Worm (Caenorhabditis elegans) whole organism, L4 larva: ENCODE results near the gene oma-2.

Source experiments
- D1046.2 ChIP-seq: fragments of 200-800 bp; sonication (Bioruptor generic); IDR thresholded peaks from 2 replicates; pipeline ENCODE4 v1.3.6; 2022; ENCODE audit warnings: missing genetic modification characterization, missing compliant biosample characterization
- F10B5.3 ChIP-seq: sonication (generic microtip); optimal IDR thresholded peaks from 2 replicates; lab custom pipeline; 2016; ENCODE audit warnings: mild to moderate bottlenecking, missing genetic modification characterization, missing compliant biosample characterization
- F26F4.8 ChIP-seq: fragments of 200-800 bp; sonication (Bioruptor generic); conservative IDR thresholded peaks from 2 replicates; pipeline ENCODE4 v1.3.6; 2022; ENCODE audit warnings: missing genetic modification characterization, missing compliant biosample characterization
- F49E8.2 ChIP-seq: sonication (generic microtip); optimal IDR thresholded peaks from 2 replicates; lab custom pipeline; 2016; ENCODE audit warnings: missing compliant biosample characterization, mild to moderate bottlenecking, missing genetic modification characterization, borderline replicate concordance
- T20F7.1 ChIP-seq: fragments of 200-800 bp; sonication (Bioruptor generic); optimal IDR thresholded peaks from 2 replicates; lab custom pipeline; 2018; ENCODE audit warnings: mild to moderate bottlenecking, missing genetic modification characterization, missing compliant biosample characterization
- T26A8.4 ChIP-seq: fragments of 200-800 bp; sonication (Bioruptor generic); IDR thresholded peaks from 2 replicates; pipeline ENCODE4 v1.3.6; 2022; ENCODE audit warnings: missing genetic modification characterization, missing compliant biosample characterization
- Y75B8A.6 ChIP-seq: fragments of 200-800 bp; sonication (Bioruptor generic); IDR thresholded peaks from 2 replicates; pipeline ENCODE4 v1.3.6; 2022; ENCODE audit warnings: missing genetic modification reagents, missing genetic modification characterization, missing compliant biosample characterization
- aha-1 ChIP-seq: fragments of 150-350 bp; peaks from one replicate; lab custom pipeline; 2014; ENCODE audit warnings: missing biosample characterization, missing genetic modification characterization
- ama-1 ChIP-seq: fragments of 150-350 bp; optimal IDR thresholded peaks from 2 replicates; lab custom pipeline; 2014; ENCODE audit warnings: inconsistent platforms, mixed read lengths
- attf-4 ChIP-seq: sonication (generic microtip); optimal IDR thresholded peaks from 3 replicates; lab custom pipeline; 2017; ENCODE audit warnings: missing biosample characterization, missing genetic modification characterization
- ceh-32 ChIP-seq: sonication (generic microtip); optimal IDR thresholded peaks from 2 replicates; lab custom pipeline; 2016; ENCODE audit warnings: mild to moderate bottlenecking, missing genetic modification characterization, missing compliant biosample characterization; ENCODE audit not compliant: poor library complexity
- ceh-82 ChIP-seq: sonication (generic microtip); optimal IDR thresholded peaks from 2 replicates; lab custom pipeline; 2017; ENCODE audit warnings: missing biosample characterization, missing genetic modification characterization
- daf-16 ChIP-seq, 3 experiments: sonication (generic microtip); optimal IDR thresholded peaks; 2 replicates each; lab custom pipeline; 2016 to 2017; ENCODE audit warnings: missing genetic modification characterization in 3 of 3, missing genetic modification reagents in 3 of 3, mild to moderate bottlenecking in 2 of 3, missing compliant biosample characterization in 2 of 3, missing biosample characterization in 1 of 3, moderate library complexity in 1 of 3
- duxl-1 ChIP-seq: sonication (generic microtip); optimal IDR thresholded peaks from 2 replicates; lab custom pipeline; 2016; ENCODE audit warnings: mild to moderate bottlenecking, missing genetic modification characterization, moderate library complexity, missing compliant biosample characterization; ENCODE audit not compliant: poor library complexity
- dve-1 ChIP-seq: sonication (generic microtip); optimal IDR thresholded peaks from 2 replicates; lab custom pipeline; 2017; ENCODE audit warnings: antibody characterized with exemption, mild to moderate bottlenecking, missing genetic modification characterization, missing compliant biosample characterization; ENCODE audit not compliant: insufficient read depth
- fkh-10 ChIP-seq: fragments of 150-350 bp; optimal IDR thresholded peaks from 2 replicates; lab custom pipeline; 2014; ENCODE audit warnings: missing biosample characterization, missing genetic modification reagents, missing genetic modification characterization
- hif-1 ChIP-seq, 2 experiments: sonication (generic microtip); optimal IDR thresholded peaks; 2 replicates each; lab custom pipeline; 2016 to 2017; ENCODE audit warnings: missing compliant biosample characterization in 2 of 2, missing genetic modification characterization in 2 of 2, missing genetic modification reagents in 2 of 2, missing genotype in 2 of 2, mild to moderate bottlenecking in 1 of 2
- hlh-30 ChIP-seq: sonication (generic microtip); optimal IDR thresholded peaks from 2 replicates; lab custom pipeline; 2017; ENCODE audit warnings: antibody characterized with exemption, mild to moderate bottlenecking, missing genetic modification characterization, missing compliant biosample characterization; ENCODE audit not compliant: insufficient read depth
- lin-1 ChIP-seq: fragments of 200-800 bp; sonication (Bioruptor generic); IDR thresholded peaks from 2 replicates; pipeline ENCODE4 v1.3.6; 2022; ENCODE audit warnings: missing genetic modification reagents, missing genetic modification characterization, missing compliant biosample characterization
- lin-38 ChIP-seq: fragments of 200-800 bp; sonication (Bioruptor generic); IDR thresholded peaks from 2 replicates; pipeline ENCODE4 v1.3.6; 2022; ENCODE audit warnings: missing genetic modification reagents, missing genetic modification characterization, missing compliant biosample characterization
- lin-39 ChIP-seq: fragments of 150-350 bp; optimal IDR thresholded peaks from 2 replicates; lab custom pipeline; 2014; ENCODE audit warnings: missing biosample characterization, missing genetic modification reagents, missing genetic modification characterization
- mdl-1 ChIP-seq, 2 experiments: fragments of 150-350 bp in 1 of 2; sonication (generic microtip) in 1 of 2; optimal IDR thresholded peaks; 2 replicates each; lab custom pipeline; 2014 to 2017; ENCODE audit warnings: missing biosample characterization in 2 of 2, missing genetic modification characterization in 2 of 2
- mep-1 ChIP-seq: fragments of 150-350 bp; sonication (generic microtip); optimal IDR thresholded peaks from 3 replicates; lab custom pipeline; 2014; ENCODE audit warnings: missing biosample characterization, missing genetic modification characterization
- mes-2 ChIP-seq: sonication (generic microtip); optimal IDR thresholded peaks from 2 replicates; lab custom pipeline; 2016; ENCODE audit warnings: missing genotype, mild to moderate bottlenecking, missing genetic modification characterization, missing compliant biosample characterization; ENCODE audit not compliant: poor library complexity, severe bottlenecking
- nhr-102 ChIP-seq: sonication (generic microtip); optimal IDR thresholded peaks from 2 replicates; lab custom pipeline; 2016; ENCODE audit warnings: mild to moderate bottlenecking, missing genetic modification characterization, moderate library complexity, missing compliant biosample characterization
- nhr-25 ChIP-seq: sonication (generic microtip); optimal IDR thresholded peaks from 2 replicates; lab custom pipeline; 2017; ENCODE audit warnings: missing genetic modification characterization, mild to moderate bottlenecking, missing compliant biosample characterization, antibody characterized with exemption, moderate library complexity, borderline replicate concordance; ENCODE audit not compliant: insufficient read depth
- nhr-42 ChIP-seq: fragments of 200-800 bp; sonication (Bioruptor generic); IDR thresholded peaks from 2 replicates; pipeline ENCODE4 v1.3.6; 2022; ENCODE audit warnings: missing genetic modification characterization, missing compliant biosample characterization
- nhr-77 ChIP-seq: fragments of 150-350 bp; optimal IDR thresholded peaks from 2 replicates; lab custom pipeline; 2014; ENCODE audit warnings: missing biosample characterization, missing genetic modification characterization
- pha-4 ChIP-seq, 2 experiments: fragments of 150-350 bp in 1 of 2; fragments of 200-800 bp in 1 of 2; sonication (Bioruptor generic) in 1 of 2; IDR thresholded peaks in 1 of 2; optimal IDR thresholded peaks in 1 of 2; 2 replicates each; pipeline versions ENCODE4 v1.3.6 to Lab custom; 2014 to 2022; ENCODE audit warnings: missing genetic modification characterization in 2 of 2, missing genetic modification reagents in 2 of 2, missing biosample characterization in 1 of 2, missing compliant biosample characterization in 1 of 2
- php-3 ChIP-seq: fragments of 200-800 bp; sonication (Bioruptor generic); IDR thresholded peaks from 2 replicates; pipeline ENCODE4 v1.3.6; 2022; ENCODE audit warnings: missing genetic modification reagents, missing genetic modification characterization, missing compliant biosample characterization
- rbr-2 ChIP-seq: sonication (generic microtip); optimal IDR thresholded peaks from 2 replicates; lab custom pipeline; 2016; ENCODE audit warnings: missing genotype, missing genetic modification characterization, missing compliant biosample characterization
- saeg-2 ChIP-seq: fragments of 200-800 bp; sonication (Bioruptor generic); IDR thresholded peaks from 2 replicates; pipeline ENCODE4 v1.3.6; 2022; ENCODE audit warnings: missing genetic modification reagents, missing genetic modification characterization, missing compliant biosample characterization
- set-16 ChIP-seq: fragments of 200-800 bp; sonication (Bioruptor generic); IDR thresholded peaks from 2 replicates; pipeline ENCODE4 v1.3.6; 2022; ENCODE audit warnings: missing genetic modification reagents, missing genetic modification characterization, missing compliant biosample characterization
- skn-1 ChIP-seq: fragments of 150-350 bp; optimal IDR thresholded peaks from 2 replicates; lab custom pipeline; 2014; ENCODE audit warnings: missing biosample characterization, missing genetic modification characterization
- spr-1 ChIP-seq: sonication (generic microtip); optimal IDR thresholded peaks from 2 replicates; lab custom pipeline; 2016; ENCODE audit warnings: mild to moderate bottlenecking, missing genetic modification characterization, missing compliant biosample characterization
- tag-97 ChIP-seq: fragments of 200-800 bp; sonication (Bioruptor generic); IDR thresholded peaks from 2 replicates; pipeline ENCODE4 v1.3.6; 2022; ENCODE audit warnings: missing genetic modification characterization, missing compliant biosample characterization
- tra-1 ChIP-seq: fragments of 200-800 bp; sonication (Bioruptor generic); IDR thresholded peaks from 2 replicates; pipeline ENCODE4 v1.3.6; 2022; ENCODE audit warnings: missing genetic modification reagents, missing genetic modification characterization, missing compliant biosample characterization
- unc-130 ChIP-seq: sonication (generic microtip); optimal IDR thresholded peaks from 2 replicates; lab custom pipeline; 2016; ENCODE audit warnings: missing genetic modification reagents, missing genetic modification characterization, missing compliant biosample characterization
- unc-39 ChIP-seq: sonication (generic microtip); optimal IDR thresholded peaks from 2 replicates; lab custom pipeline; 2017; ENCODE audit warnings: missing biosample characterization, missing genetic modification characterization
- unc-62 ChIP-seq, 3 experiments: fragments of 150-350 bp in 1 of 3; sonication (generic microtip); optimal IDR thresholded peaks in 2 of 3; peaks in 1 of 3; 1 replicate in 1 of 3; 2 replicates in 2 of 3; lab custom pipeline; 2014 to 2017; ENCODE audit warnings: missing biosample characterization in 3 of 3, missing genetic modification characterization in 3 of 3, missing genetic modification reagents in 3 of 3, missing genotype in 1 of 3
- zip-11 ChIP-seq: fragments of 200-800 bp; sonication (Bioruptor generic); IDR thresholded peaks from 2 replicates; pipeline ENCODE4 v1.3.6; 2022; ENCODE audit warnings: missing genetic modification characterization, missing compliant biosample characterization
- zip-2 ChIP-seq: fragments of 150-350 bp; optimal IDR thresholded peaks from 2 replicates; lab custom pipeline; 2014; ENCODE audit warnings: missing biosample characterization, missing genetic modification characterization

Gene oma-2

ce11 chrV:8010846-8011245 is 18.4 kb upstream of the oma-2 start, which contains the start of gene lmtr-2:
TSS of gene lmtr-2 (minus strand) at chrV:8011106.
- TF ChIP-seq daf-16 (GFP tag; optimal IDR thresholded peaks at IDR 0.05; lab: Kevin White, UChicago): no peak
- peak; percentile 29 for TF ChIP-seq daf-16 (tag; optimal IDR thresholded peaks at IDR 0.05; lab: Kevin White, UChicago)
- TF ChIP-seq aha-1: peak; percentile 88
- no peak for TF ChIP-seq zip-2 (tag; lab: Kevin White, UChicago)
- TF ChIP-seq ama-1 (lab: Kevin White, UChicago): peak; percentile 74

DNA sequence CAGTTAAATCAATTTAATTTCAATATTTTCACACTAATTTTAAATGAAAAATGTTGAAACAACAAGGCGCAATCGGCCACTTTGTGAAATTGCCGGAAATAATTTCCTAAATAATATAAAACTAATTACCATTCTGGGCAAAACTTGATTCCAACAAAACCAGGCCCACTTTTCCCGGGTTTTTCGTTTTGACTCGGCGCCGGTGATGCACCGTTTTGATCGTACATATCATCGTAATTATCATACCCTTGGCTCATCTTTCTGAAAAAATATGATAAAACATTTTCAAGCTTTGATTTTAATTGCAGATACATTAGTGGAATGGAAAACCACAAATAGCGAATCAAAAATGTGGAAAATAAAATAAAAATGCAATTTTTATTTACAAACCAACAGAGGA is 17.2 kb upstream of the oma-2 start, which contains the start of gene rpb-9:
Gene rpb-9, minus strand, starts transcription at position 314 of the 400 bp plus-strand sequence.
- TF ChIP-seq unc-62 (GFP tag; optimal IDR thresholded peaks at IDR 0.05 in 1 of 2; lab: Kevin White, UChicago) (no peak), unc-62 (tag; optimal IDR thresholded peaks at IDR 0.05; lab: Kevin White, UChicago) (no peak), php-3 (GFP tag; lab: Robert Waterston, UW) (no peak), ceh-32 (tag; lab: Kevin White, UChicago) (no peak), daf-16 (GFP tag; optimal IDR thresholded peaks at IDR 0.05; lab: Kevin White, UChicago) (no peak), daf-16 (tag; optimal IDR thresholded peaks at IDR 0.05; lab: Kevin White, UChicago) (peak; percentile 3), lin-1 (GFP tag; lab: Robert Waterston, UW) (peak; percentile 53; the same call in 1 of the 2 replicates), mes-2 (tag; lab: Kevin White, UChicago) (peak; percentile 35), nhr-25 (tag; lab: Kevin White, UChicago) (no peak), dve-1 (tag; lab: Kevin White, UChicago) (peak; percentile 1), nhr-77 (no peak), unc-130 (GFP tag; lab: Kevin White, UChicago) (no peak), zip-11 (GFP tag; lab: Robert Waterston, UW) (no peak), unc-39 (no peak), T26A8.4 (GFP tag; lab: Robert Waterston, UW) (peak; percentile 43; the same call in 1 of the 2 replicates), ama-1 (lab: Kevin White, UChicago) (peak; percentile 57), lin-38 (GFP tag; lab: Robert Waterston, UW) (peak; percentile 39), Y75B8A.6 (GFP tag; lab: Robert Waterston, UW) (no peak), nhr-102 (tag; lab: Kevin White, UChicago) (peak; percentile 4), saeg-2 (no peak), F49E8.2 (peak; percentile 8)

ce11 chrV:8013901-8014388 is 15.3 kb upstream of the oma-2 start, which contains the start of gene Y97E10AR.6:
TSS of gene Y97E10AR.6 (minus strand) at chrV:8013951.
- TF ChIP-seq ama-1 (lab: Kevin White, UChicago) (peak; percentile 50), hlh-30 (tag; lab: Kevin White, UChicago) (peak; percentile 98), F26F4.8 (GFP tag; lab: Robert Waterston, UW) (no peak), lin-39 (no peak), aha-1 (peak; percentile 85), nhr-42 (GFP tag; lab: Robert Waterston, UW) (no peak), daf-16 (GFP tag; optimal IDR thresholded peaks at IDR 0.05; lab: Kevin White, UChicago) (no peak), daf-16 (tag; optimal IDR thresholded peaks at IDR 0.05; lab: Kevin White, UChicago) (peak; percentile 25), saeg-2 (no peak), ceh-82 (tag; lab: Kevin White, UChicago) (no peak), unc-39 (no peak), T20F7.1 (peak; percentile 31), pha-4 (GFP tag; IDR thresholded peaks at IDR 0.05; lab: Robert Waterston, UW) (no peak), pha-4 (tag; optimal IDR thresholded peaks at IDR 0.05; lab: Kevin White, UChicago) (peak; percentile 16), Y75B8A.6 (GFP tag; lab: Robert Waterston, UW) (no peak), tag-97 (GFP tag; lab: Robert Waterston, UW) (no peak), set-16 (GFP tag; lab: Robert Waterston, UW) (no peak), hif-1 (tag; optimal IDR thresholded peaks at IDR 0.05; lab: Kevin White, UChicago) (peak in 1 of 2 experiments; percentile 14), spr-1 (tag; lab: Kevin White, UChicago) (no peak), attf-4 (tag; lab: Kevin White, UChicago) (no peak), skn-1 (tag; lab: Kevin White, UChicago) (no peak), F10B5.3 (no peak), tra-1 (GFP tag; lab: Robert Waterston, UW) (no peak), dve-1 (tag; lab: Kevin White, UChicago) (peak; percentile 25), rbr-2 (tag; lab: Kevin White, UChicago) (peak; percentile 26), mdl-1 (tag; optimal IDR thresholded peaks at IDR 0.05; lab: Kevin White, UChicago) (peak in 1 of 2 experiments; percentile 64), mep-1 (tag; lab: Kevin White, UChicago) (peak; percentile 35), zip-2 (tag; lab: Kevin White, UChicago) (no peak), fkh-10 (GFP tag; lab: Kevin White, UChicago) (no peak), duxl-1 (no peak), unc-130 (GFP tag; lab: Kevin White, UChicago) (no peak), lin-38 (GFP tag; lab: Robert Waterston, UW) (peak; percentile 70), D1046.2 (no peak)
